Fruit fly (Drosophila melanogaster) whole organism, embryonic: ENCODE results near the gene CG18473.

Experiments used
- Aef1 ChIP-seq: fragments of 200-800 bp; sonication (Bioruptor generic); IDR thresholded peaks from 3 replicates; pipeline ENCODE4 v1.3.6; 2022; ENCODE audit warnings: missing biosample characterization, missing genetic modification characterization
- Asciz ChIP-seq: fragments of 200-800 bp; sonication (Bioruptor generic); optimal IDR thresholded peaks from 2 replicates; lab custom pipeline; 2017; ENCODE audit warnings: missing biosample characterization, mild to moderate bottlenecking, missing genetic modification characterization, missing genetic modification reagents
- Blimp-1 ChIP-seq: fragments of 200-800 bp; sonication (Bioruptor generic); optimal IDR thresholded peaks from 3 replicates; lab custom pipeline; 2018; ENCODE audit warnings: missing biosample characterization, missing genetic modification characterization, mild to moderate bottlenecking, moderate library complexity, missing genetic modification reagents
- CG10565 ChIP-seq: fragments of 200-800 bp; sonication (Bioruptor generic); optimal IDR thresholded peaks from 3 replicates; lab custom pipeline; 2016; ENCODE audit warnings: missing biosample characterization, mild to moderate bottlenecking, missing genetic modification characterization
- CG10654 ChIP-seq: fragments of 200-800 bp; sonication (Bioruptor generic); optimal IDR thresholded peaks from 2 replicates; lab custom pipeline; 2016; ENCODE audit warnings: missing biosample characterization, missing genetic modification characterization
- CG10979 ChIP-seq: fragments of 200-800 bp; sonication (Bioruptor generic); optimal IDR thresholded peaks from 2 replicates; lab custom pipeline; 2018; ENCODE audit warnings: missing biosample characterization, mild to moderate bottlenecking, missing genetic modification characterization, moderate library complexity
- CG11456 ChIP-seq: fragments of 200-800 bp; sonication (Bioruptor generic); IDR thresholded peaks from 3 replicates; pipeline ENCODE4 v1.3.6; 2022; ENCODE audit warnings: missing biosample characterization, missing genetic modification characterization
- CG12744 ChIP-seq: fragments of 200-800 bp; sonication (Bioruptor generic); optimal IDR thresholded peaks from 2 replicates; lab custom pipeline; 2016; ENCODE audit warnings: missing biosample characterization, missing genetic modification characterization
- CG13287 ChIP-seq: fragments of 200-800 bp; sonication (Bioruptor generic); IDR thresholded peaks from 2 replicates; pipeline ENCODE4 v1.3.6; 2022; ENCODE audit warnings: missing biosample characterization, missing genetic modification characterization; ENCODE audit not compliant: partially characterized antibody
- CG14667 ChIP-seq: fragments of 200-800 bp; sonication (Bioruptor generic); IDR thresholded peaks from 2 replicates; pipeline ENCODE4 v1.3.6; 2022; ENCODE audit warnings: missing biosample characterization, missing genetic modification characterization
- CG14860 ChIP-seq: fragments of 200-800 bp; sonication (Bioruptor generic); IDR thresholded peaks from 3 replicates; pipeline ENCODE4 v1.3.6; 2022; ENCODE audit warnings: missing biosample characterization, missing genetic modification characterization; ENCODE audit not compliant: partially characterized antibody
- CG16813 ChIP-seq: fragments of 200-800 bp; sonication (Bioruptor generic); IDR thresholded peaks from 3 replicates; pipeline ENCODE4 v1.3.6; 2022; ENCODE audit warnings: missing biosample characterization, missing genetic modification characterization; ENCODE audit not compliant: partially characterized antibody
- CG17802 ChIP-seq: fragments of 200-800 bp; sonication (Bioruptor generic); optimal IDR thresholded peaks from 2 replicates; lab custom pipeline; 2018; ENCODE audit warnings: missing biosample characterization, mild to moderate bottlenecking, missing genetic modification characterization, moderate library complexity
- CG2129 ChIP-seq: fragments of 200-800 bp; sonication (Bioruptor generic); IDR thresholded peaks from 2 replicates; pipeline ENCODE4 v1.3.6; 2022; ENCODE audit warnings: missing biosample characterization, missing genetic modification characterization; ENCODE audit not compliant: partially characterized antibody
- CG2875 ChIP-seq: fragments of 200-800 bp; sonication (Bioruptor generic); optimal IDR thresholded peaks from 2 replicates; lab custom pipeline; 2017; ENCODE audit warnings: missing biosample characterization, mild to moderate bottlenecking, missing genetic modification characterization, missing genetic modification reagents
- CG31365 ChIP-seq: fragments of 200-800 bp; sonication (Bioruptor generic); optimal IDR thresholded peaks from 2 replicates; lab custom pipeline; 2018; ENCODE audit warnings: missing biosample characterization, mild to moderate bottlenecking, missing genetic modification characterization
- CG33213 ChIP-seq: fragments of 200-800 bp; sonication (Bioruptor generic); optimal IDR thresholded peaks from 3 replicates; lab custom pipeline; 2016; ENCODE audit warnings: missing biosample characterization, missing genetic modification characterization
- CG42726 ChIP-seq: fragments of 200-800 bp; sonication (Bioruptor generic); IDR thresholded peaks from 2 replicates; pipeline ENCODE4 v1.3.6; 2022; ENCODE audit warnings: missing biosample characterization, missing genetic modification characterization; ENCODE audit not compliant: partially characterized antibody
- CG43689 ChIP-seq: fragments of 200-800 bp; sonication (Bioruptor generic); IDR thresholded peaks from 2 replicates; pipeline ENCODE4 v1.3.6; 2022; ENCODE audit warnings: missing biosample characterization, missing genetic modification characterization
- CG6254 ChIP-seq: fragments of 200-800 bp; sonication (Bioruptor generic); optimal IDR thresholded peaks from 3 replicates; lab custom pipeline; 2017; ENCODE audit warnings: mild to moderate bottlenecking, missing biosample characterization, missing genetic modification reagents, missing genetic modification characterization
- CG6683 ChIP-seq: fragments of 200-800 bp; sonication (Bioruptor generic); optimal IDR thresholded peaks from 2 replicates; lab custom pipeline; 2017; ENCODE audit warnings: missing biosample characterization, mild to moderate bottlenecking, missing genetic modification characterization, missing genetic modification reagents
- CG6791 ChIP-seq: fragments of 200-800 bp; sonication (Bioruptor generic); IDR thresholded peaks from 3 replicates; pipeline ENCODE4 v1.3.6; 2022; ENCODE audit warnings: missing biosample characterization, missing genetic modification characterization; ENCODE audit not compliant: partially characterized antibody
- CG7271 ChIP-seq: fragments of 200-800 bp; sonication (Bioruptor generic); optimal IDR thresholded peaks from 2 replicates; lab custom pipeline; 2018; ENCODE audit warnings: missing biosample characterization, mild to moderate bottlenecking, missing genetic modification characterization, moderate library complexity
- CG7357 ChIP-seq: fragments of 200-800 bp; sonication (Bioruptor generic); IDR thresholded peaks from 3 replicates; pipeline ENCODE4 v1.3.6; 2022; ENCODE audit warnings: missing biosample characterization, missing genetic modification characterization
- Dp ChIP-seq: fragments of 200-800 bp; sonication (Bioruptor generic); optimal IDR thresholded peaks from 2 replicates; lab custom pipeline; 2018; ENCODE audit warnings: missing biosample characterization, mild to moderate bottlenecking, missing genetic modification characterization, moderate library complexity
- E2f1 ChIP-seq: fragments of 200-800 bp; sonication (Bioruptor generic); IDR thresholded peaks from 2 replicates; pipeline ENCODE4 v1.3.6; 2022; ENCODE audit warnings: missing biosample characterization, missing genetic modification characterization
- E2f2 ChIP-seq: fragments of 200-800 bp; sonication (Bioruptor generic); IDR thresholded peaks from 2 replicates; pipeline ENCODE4 v1.3.6; 2022; ENCODE audit warnings: missing biosample characterization, missing genetic modification characterization
- Elba2 ChIP-seq: fragments of 200-800 bp; sonication (Bioruptor generic); optimal IDR thresholded peaks from 3 replicates; lab custom pipeline; 2016; ENCODE audit warnings: missing biosample characterization, missing genetic modification characterization
- HLH3B ChIP-seq: fragments of 200-800 bp; sonication (Bioruptor generic); IDR thresholded peaks from 2 replicates; pipeline ENCODE4 v1.3.6; 2022; ENCODE audit warnings: missing biosample characterization, missing genetic modification characterization
- Hr51 ChIP-seq, 2 experiments: fragments of 200-800 bp; sonication (Bioruptor generic); optimal IDR thresholded peaks; 2 replicates in 1 of 2; 3 replicates in 1 of 2; lab custom pipeline; 2016 to 2018; ENCODE audit warnings: missing biosample characterization in 2 of 2, missing genetic modification characterization in 2 of 2, mild to moderate bottlenecking in 1 of 2, moderate library complexity in 1 of 2
- Jarid2 ChIP-seq: fragments of 200-800 bp; sonication (Bioruptor generic); optimal IDR thresholded peaks from 3 replicates; lab custom pipeline; 2017; ENCODE audit warnings: mild to moderate bottlenecking, missing biosample characterization, missing genetic modification reagents, missing genetic modification characterization
- MESR4 ChIP-seq: fragments of 200-800 bp; sonication (Bioruptor generic); optimal IDR thresholded peaks from 2 replicates; lab custom pipeline; 2018; ENCODE audit warnings: missing biosample characterization, mild to moderate bottlenecking, missing genetic modification characterization, moderate library complexity
- NK7.1 ChIP-seq: fragments of 200-800 bp; sonication (Bioruptor generic); optimal IDR thresholded peaks from 3 replicates; lab custom pipeline; 2016; ENCODE audit warnings: missing biosample characterization, missing genetic modification characterization
- Ssrp ChIP-seq: fragments of 200-800 bp; sonication (Bioruptor generic); optimal IDR thresholded peaks from 2 replicates; lab custom pipeline; 2018; ENCODE audit warnings: missing biosample characterization, mild to moderate bottlenecking, missing genetic modification characterization, moderate library complexity
- TFAM ChIP-seq: fragments of 200-800 bp; sonication (Bioruptor generic); optimal IDR thresholded peaks from 2 replicates; lab custom pipeline; 2017; ENCODE audit warnings: missing biosample characterization, missing genetic modification characterization, inconsistent platforms
- cato ChIP-seq: fragments of 200-800 bp; sonication (Bioruptor generic); optimal IDR thresholded peaks from 2 replicates; lab custom pipeline; 2016; ENCODE audit warnings: missing biosample characterization, missing genetic modification characterization, borderline replicate concordance
- chm ChIP-seq: fragments of 200-800 bp; sonication (Bioruptor generic); IDR thresholded peaks from 2 replicates; pipeline ENCODE4 v1.3.6; 2022; ENCODE audit warnings: missing biosample characterization, missing genetic modification characterization
- crc ChIP-seq: fragments of 200-800 bp; sonication (Bioruptor generic); optimal IDR thresholded peaks from 2 replicates; lab custom pipeline; 2016; ENCODE audit warnings: missing biosample characterization, missing genetic modification characterization
- emc ChIP-seq: fragments of 200-800 bp; sonication (Bioruptor generic); optimal IDR thresholded peaks from 2 replicates; lab custom pipeline; 2016; ENCODE audit warnings: missing biosample characterization, missing genetic modification characterization
- fd64A ChIP-seq: fragments of 200-800 bp; sonication (Bioruptor generic); optimal IDR thresholded peaks from 3 replicates; lab custom pipeline; 2018; ENCODE audit warnings: missing biosample characterization, mild to moderate bottlenecking, missing genetic modification characterization
- gcm ChIP-seq: fragments of 200-800 bp; sonication (Bioruptor generic); optimal IDR thresholded peaks from 2 replicates; lab custom pipeline; 2019; ENCODE audit warnings: missing biosample characterization, mild to moderate bottlenecking, missing genetic modification characterization, moderate library complexity
- gsb ChIP-seq: fragments of 200-800 bp; sonication (Bioruptor generic); IDR thresholded peaks from 2 replicates; pipeline ENCODE4 v1.3.6; 2022; ENCODE audit warnings: missing biosample characterization, missing genetic modification characterization
- ham ChIP-seq: fragments of 200-800 bp; sonication (Bioruptor generic); IDR thresholded peaks from 2 replicates; pipeline ENCODE4 v1.3.6; 2022; ENCODE audit warnings: missing biosample characterization, missing genetic modification characterization
- mld ChIP-seq: fragments of 200-800 bp; sonication (Bioruptor generic); IDR thresholded peaks from 3 replicates; pipeline ENCODE4 v1.3.6; 2022; ENCODE audit warnings: missing biosample characterization, missing genetic modification characterization; ENCODE audit not compliant: partially characterized antibody
- oc ChIP-seq: fragments of 200-800 bp; sonication (Bioruptor generic); optimal IDR thresholded peaks from 2 replicates; lab custom pipeline; 2018; ENCODE audit warnings: missing biosample characterization, mild to moderate bottlenecking, missing genetic modification characterization, moderate library complexity
- onecut ChIP-seq: fragments of 200-800 bp; sonication (Bioruptor generic); IDR thresholded peaks from 2 replicates; pipeline ENCODE4 v1.3.6; 2022; ENCODE audit warnings: missing biosample characterization, missing genetic modification characterization
- ro ChIP-seq: fragments of 200-800 bp; sonication (Bioruptor generic); IDR thresholded peaks from 2 replicates; pipeline ENCODE4 v1.3.6; 2022; ENCODE audit warnings: missing biosample characterization, missing genetic modification characterization
- run ChIP-seq: fragments of 200-800 bp; sonication (Bioruptor generic); optimal IDR thresholded peaks from 3 replicates; lab custom pipeline; 2018; ENCODE audit warnings: missing biosample characterization, mild to moderate bottlenecking, missing genetic modification characterization
- salm ChIP-seq: fragments of 200-800 bp; sonication (Bioruptor generic); optimal IDR thresholded peaks from 2 replicates; lab custom pipeline; 2018; ENCODE audit warnings: missing biosample characterization, mild to moderate bottlenecking, missing genetic modification characterization
- twi ChIP-seq: fragments of 200-800 bp; optimal IDR thresholded peaks from 2 replicates; lab custom pipeline; 2019; ENCODE audit warnings: missing biosample characterization, mild to moderate bottlenecking, missing genetic modification characterization, moderate library complexity

The CG18473 gene

DNA sequence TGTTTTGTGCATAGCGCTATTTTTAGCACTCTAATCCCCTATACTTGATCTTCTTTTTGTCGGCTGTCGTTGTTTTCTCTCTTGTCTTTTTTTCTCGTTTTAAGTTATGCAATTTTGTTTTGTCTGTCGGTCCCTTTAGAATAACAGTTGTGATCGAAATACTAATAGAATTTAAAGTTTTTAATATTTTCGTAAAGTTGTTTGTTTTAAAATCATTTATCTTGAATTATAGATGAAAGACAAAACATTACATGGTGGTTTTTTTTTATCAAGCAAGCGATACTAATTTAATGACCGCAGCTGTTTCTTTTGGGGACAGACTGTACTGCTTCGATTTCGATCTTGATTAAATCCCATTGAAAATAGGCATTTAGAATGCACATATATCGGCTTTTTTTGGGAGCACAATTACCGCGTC, 18.3 kb upstream of the CG18473 start (continued):
- TF ChIP-seq ro (GFP tag; lab: Robert Waterston, UW) (no peak), CG16813 (no peak), CG14667 (GFP tag; lab: Robert Waterston, UW) (no peak), cato (no peak), CG2875 (GFP tag; lab: Kevin White, UChicago) (peak; percentile 30), oc (no peak), CG6791 (no peak), Asciz (GFP tag; lab: Kevin White, UChicago) (peak; percentile 54), Aef1 (GFP tag; lab: Robert Waterston, UW) (peak; percentile 36; the same call in 1 of the 3 replicates), CG7357 (GFP tag; lab: Robert Waterston, UW) (no peak), E2f2 (GFP tag; lab: Robert Waterston, UW) (peak; percentile 17; the same call in 1 of the 2 replicates), Ssrp (peak; percentile 61), CG6254 (GFP tag; lab: Kevin White, UChicago) (peak; percentile 37), CG7271 (tag; lab: Kevin White, UChicago) (peak; percentile 23), CG10654 (GFP tag; lab: Kevin White, UChicago) (no peak), HLH3B (peak; percentile 52), Hr51 (GFP tag; optimal IDR thresholded peaks at IDR 0.05; lab: Kevin White, UChicago) (peak; percentile 13 to 74), CG33213 (no peak), CG10565 (GFP tag; lab: Kevin White, UChicago) (no peak), salm (no peak), CG10979 (tag; lab: Kevin White, UChicago) (peak; percentile 58), NK7.1 (GFP tag; lab: Kevin White, UChicago) (peak; percentile 5), run (tag; lab: Kevin White, UChicago) (peak; percentile 35), twi (tag; lab: Kevin White, UChicago) (no peak), CG31365 (tag; lab: Kevin White, UChicago) (no peak), CG12744 (GFP tag; lab: Kevin White, UChicago) (no peak), CG43689 (no peak), emc (GFP tag; lab: Kevin White, UChicago) (no peak), gcm (GFP tag; lab: Kevin White, UChicago) (peak; percentile 52), CG42726 (GFP tag; lab: Robert Waterston, UW) (no peak), chm (GFP tag; lab: Robert Waterston, UW) (0 out of 2 replicates have a peak, but pooled peaks have one; percentile 44), gsb (GFP tag; lab: Robert Waterston, UW) (no peak; the same call in 1 of the 2 replicates), CG17802 (no peak), Elba2 (GFP tag; lab: Kevin White, UChicago) (no peak), TFAM (GFP tag; lab: Kevin White, UChicago) (no peak), mld (GFP tag; lab: Robert Waterston, UW) (no peak), CG11456 (no peak), Blimp-1 (peak; percentile 61), CG14860 (no peak), CG6683 (no peak), CG2129 (no peak), CG13287 (no peak), crc (GFP tag; lab: Kevin White, UChicago) (no peak), fd64A (GFP tag; lab: Kevin White, UChicago) (no peak), Dp (GFP tag; lab: Kevin White, UChicago) (no peak), MESR4 (GFP tag; lab: Kevin White, UChicago) (no peak), ham (GFP tag; lab: Robert Waterston, UW) (no peak), onecut (no peak), Jarid2 (no peak), E2f1 (GFP tag; lab: Robert Waterston, UW) (no peak)
